Fruit fly (Drosophila melanogaster): ENCODE data around the gene Inx2.

Gene Inx2

dm6 chrX:7004101-7004700 is 5.7 kb downstream of the Inx2 start:
- peak; percentile 56 for TF ChIP-seq sv (GFP tag; optimal IDR thresholded peaks at IDR 0.05)
- TF ChIP-seq rgr (GFP tag; optimal IDR thresholded peaks at IDR 0.05): peak; percentile 5
- TF ChIP-seq brk (GFP tag; optimal IDR thresholded peaks at IDR 0.05): no peak
- TF ChIP-seq GATAd (GFP tag; optimal IDR thresholded peaks at IDR 0.05): no peak

- TF ChIP-seq tai (GFP tag; optimal IDR thresholded peaks at IDR 0.05): no peak
- no peak for TF ChIP-seq dl (GFP tag; optimal IDR thresholded peaks at IDR 0.05; ENCODE audit: insufficient read depth in 1 of 2, partially characterized antibody in 2 of 2)
- no peak for TF ChIP-seq N (GFP tag; optimal IDR thresholded peaks at IDR 0.05)
- no peak for TF ChIP-seq Vsx2 (GFP tag; optimal IDR thresholded peaks at IDR 0.05; ENCODE audit: partially characterized antibody)
- TF ChIP-seq Hr83 (GFP tag; optimal IDR thresholded peaks at IDR 0.05; ENCODE audit: poor library complexity, severe bottlenecking): no peak
- TF ChIP-seq dmrt93B (GFP tag; optimal IDR thresholded peaks at IDR 0.05): no peak
- TF ChIP-seq dsf (GFP tag; optimal IDR thresholded peaks at IDR 0.05; ENCODE audit: borderline replicate concordance): no peak
- no peak for TF ChIP-seq usp (GFP tag; optimal IDR thresholded peaks at IDR 0.05)
- no peak for TF ChIP-seq pan (optimal IDR thresholded peaks at IDR 0.05)
- TF ChIP-seq OdsH (GFP tag; optimal IDR thresholded peaks at IDR 0.05): no peak
- TF ChIP-seq Mio (GFP tag; optimal IDR thresholded peaks at IDR 0.05): no peak
- no peak for TF ChIP-seq Rel (GFP tag; optimal IDR thresholded peaks at IDR 0.05)
- no peak for TF ChIP-seq Rel (tag; optimal IDR thresholded peaks at IDR 0.05)
- no peak for TF ChIP-seq Dif (GFP tag; optimal IDR thresholded peaks at IDR 0.05; ENCODE audit: partially characterized antibody)
- no peak for TF ChIP-seq Sp1 (GFP tag; optimal IDR thresholded peaks at IDR 0.05)
Measured at dm6 chrX:7005444-7005843, 7.0 kb downstream of the Inx2 start.

- TF ChIP-seq GATAd (GFP tag; optimal IDR thresholded peaks at IDR 0.05): no peak
- no peak for TF ChIP-seq dsf (GFP tag; optimal IDR thresholded peaks at IDR 0.05; ENCODE audit: borderline replicate concordance)
- TF ChIP-seq Jra (GFP tag; optimal IDR thresholded peaks at IDR 0.05): no peak
- no peak for TF ChIP-seq CG9705 (GFP tag; optimal IDR thresholded peaks at IDR 0.05)
- no peak for TF ChIP-seq Hr78 (GFP tag; optimal IDR thresholded peaks at IDR 0.05)
- peak; percentile 8 for TF ChIP-seq brk (GFP tag; optimal IDR thresholded peaks at IDR 0.05)
- TF ChIP-seq Dif (GFP tag; optimal IDR thresholded peaks at IDR 0.05; ENCODE audit: partially characterized antibody): no peak
- peak; percentile 1 for TF ChIP-seq HLH106 (tag; optimal IDR thresholded peaks at IDR 0.05)
- no peak for TF ChIP-seq tai (GFP tag; optimal IDR thresholded peaks at IDR 0.05)
- TF ChIP-seq ey (GFP tag; optimal IDR thresholded peaks at IDR 0.05): peak; percentile 52
- TF ChIP-seq br (GFP tag; optimal IDR thresholded peaks at IDR 0.05): peak; percentile 35
- no peak for TF ChIP-seq pan (optimal IDR thresholded peaks at IDR 0.05)
- TF ChIP-seq sv (GFP tag; optimal IDR thresholded peaks at IDR 0.05): no peak
- no peak for TF ChIP-seq psq (GFP tag; optimal IDR thresholded peaks at IDR 0.05)
- TF ChIP-seq CG32264 (GFP tag; optimal IDR thresholded peaks at IDR 0.05): no peak
- TF ChIP-seq Rel (GFP tag; optimal IDR thresholded peaks at IDR 0.05): no peak
- no peak for TF ChIP-seq Rel (tag; optimal IDR thresholded peaks at IDR 0.05)
- TF ChIP-seq Hnf4 (GFP tag; optimal IDR thresholded peaks at IDR 0.05): no peak
- TF ChIP-seq N (GFP tag; optimal IDR thresholded peaks at IDR 0.05): no peak
- no peak for TF ChIP-seq Dfd (GFP tag; optimal IDR thresholded peaks at IDR 0.05)
- peak in 1 of 2 experiments; percentile 31 for TF ChIP-seq foxo (GFP tag; optimal IDR thresholded peaks at IDR 0.05)
- no peak for TF ChIP-seq Mio (GFP tag; optimal IDR thresholded peaks at IDR 0.05)
- no peak for TF ChIP-seq Myc (optimal IDR thresholded peaks at IDR 0.05)
- no peak for TF ChIP-seq usp (GFP tag; optimal IDR thresholded peaks at IDR 0.05)
- peak; percentile 43 for TF ChIP-seq rgr (GFP tag; optimal IDR thresholded peaks at IDR 0.05)
- no peak for TF ChIP-seq Vsx2 (GFP tag; optimal IDR thresholded peaks at IDR 0.05; ENCODE audit: partially characterized antibody)
- TF ChIP-seq Sp1 (GFP tag; optimal IDR thresholded peaks at IDR 0.05): peak; percentile 1
- no peak for TF ChIP-seq CrebA (GFP tag; optimal IDR thresholded peaks at IDR 0.05; ENCODE audit: borderline replicate concordance)
- TF ChIP-seq dl (GFP tag; optimal IDR thresholded peaks at IDR 0.05; ENCODE audit: insufficient read depth in 1 of 2, partially characterized antibody in 2 of 2): no peak
- TF ChIP-seq lola (GFP tag; optimal IDR thresholded peaks at IDR 0.05): no peak
- no peak for TF ChIP-seq Abd-B (GFP tag; optimal IDR thresholded peaks at IDR 0.05)
- TF ChIP-seq OdsH (GFP tag; optimal IDR thresholded peaks at IDR 0.05): no peak
- TF ChIP-seq dmrt93B (GFP tag; optimal IDR thresholded peaks at IDR 0.05): no peak
- peak; percentile 51 for TF ChIP-seq h (GFP tag; optimal IDR thresholded peaks at IDR 0.05)
- peak; percentile 41 for TF ChIP-seq woc (GFP tag; optimal IDR thresholded peaks at IDR 0.05)
- no peak for TF ChIP-seq fru (GFP tag; optimal IDR thresholded peaks at IDR 0.05)
- no peak for TF ChIP-seq jim (GFP tag; optimal IDR thresholded peaks at IDR 0.05)
Measured at dm6 chrX:7007693-7008092, 9.2 kb downstream of the Inx2 start.

All from whole organism, wandering third instar larva.